Fruit fly (Drosophila melanogaster): Measurements from ENCODE around the gene squ.
A peak's percentile ranks its signal among the peaks of the same experiment; 100 is the strongest.

Gene squ

DNA sequence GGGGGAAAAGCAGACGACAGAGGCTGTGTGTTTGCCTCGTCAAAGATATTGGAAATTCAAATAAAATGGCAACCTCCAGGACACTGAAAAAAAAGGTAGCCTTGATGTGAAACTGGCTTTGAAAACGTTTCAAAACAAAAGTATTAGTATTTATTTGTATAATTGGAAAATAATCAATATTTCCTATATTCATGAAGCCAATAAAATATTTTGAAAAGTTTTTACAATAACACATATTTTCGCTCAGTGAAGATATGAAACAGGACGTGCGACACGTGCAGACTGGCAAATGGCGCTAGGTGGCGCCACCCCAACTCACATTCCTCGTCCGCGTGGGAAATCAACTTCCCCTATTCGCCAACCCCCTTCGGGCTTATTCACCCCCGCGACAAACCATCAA, 32.1 kb upstream of the squ start:
- TF ChIP-seq ATbp (GFP tag; optimal IDR thresholded peaks at IDR 0.05): peak; percentile 38
- TF ChIP-seq CG1603 (tag; optimal IDR thresholded peaks at IDR 0.05): peak; percentile 21
- no peak for TF ChIP-seq CG3407 (GFP tag; optimal IDR thresholded peaks at IDR 0.05)
- TF ChIP-seq tin (GFP tag; optimal IDR thresholded peaks at IDR 0.05): peak; percentile 24
- peak; percentile 87 for TF ChIP-seq lab (GFP tag; optimal IDR thresholded peaks at IDR 0.05)
- peak; percentile 16; the same call in 1 of the 2 replicates for TF ChIP-seq E2f2 (GFP tag; IDR thresholded peaks at IDR 0.05)
- TF ChIP-seq CG15011 (GFP tag; optimal IDR thresholded peaks at IDR 0.05): peak; percentile 22
- TF ChIP-seq dmrt11E (tag; optimal IDR thresholded peaks at IDR 0.05): peak; percentile 7
- peak; percentile 80 for TF ChIP-seq Med (GFP tag)
- peak; percentile 11 for TF ChIP-seq gcm (GFP tag; optimal IDR thresholded peaks at IDR 0.05)
- TF ChIP-seq CG13424 (tag; optimal IDR thresholded peaks at IDR 0.05): peak; percentile 58
- peak; percentile 17 for TF ChIP-seq Ssrp (tag; optimal IDR thresholded peaks at IDR 0.05)
- TF ChIP-seq Atf6 (GFP tag; IDR thresholded peaks at IDR 0.05): peak; percentile 60
- TF ChIP-seq Dek (tag; optimal IDR thresholded peaks at IDR 0.05): peak; percentile 40
- no peak for TF ChIP-seq repo (GFP tag; optimal IDR thresholded peaks at IDR 0.05)
- no peak for TF ChIP-seq hkb (optimal IDR thresholded peaks at IDR 0.05)
- TF ChIP-seq hkb (GFP tag; IDR thresholded peaks at IDR 0.05): peak; percentile 68
- TF ChIP-seq pho (GFP tag; optimal IDR thresholded peaks at IDR 0.05): peak; percentile 24
- peak in 1 of 2 experiments; percentile 21 for TF ChIP-seq chif (GFP tag; optimal IDR thresholded peaks at IDR 0.05)
- peak in 1 of 3 experiments; percentile 8 for TF ChIP-seq lola (GFP tag; optimal IDR thresholded peaks at IDR 0.05)
- TF ChIP-seq CG7556 (GFP tag; optimal IDR thresholded peaks at IDR 0.05): peak; percentile 77
- TF ChIP-seq CG6854 (GFP tag; optimal IDR thresholded peaks at IDR 0.05): peak; percentile 57
- peak; percentile 71 for TF ChIP-seq CG31441 (GFP tag; IDR thresholded peaks at IDR 0.05)
- TF ChIP-seq otp (GFP tag; IDR thresholded peaks at IDR 0.05): 0 out of 3 replicates have a peak, but pooled peaks have one; percentile 9
- peak; percentile 24 for TF ChIP-seq Deaf1 (tag; optimal IDR thresholded peaks at IDR 0.05)
- TF ChIP-seq CG13287 (GFP tag; IDR thresholded peaks at IDR 0.05; ENCODE audit: partially characterized antibody): no peak
- peak; percentile 72 for TF ChIP-seq Xrp1 (GFP tag; IDR thresholded peaks at IDR 0.05)
- TF ChIP-seq CG8944 (GFP tag; optimal IDR thresholded peaks at IDR 0.05): no peak
- no peak for TF ChIP-seq eyg (GFP tag; optimal IDR thresholded peaks at IDR 0.05)
- peak; percentile 63 for TF ChIP-seq sob (GFP tag; IDR thresholded peaks at IDR 0.05)
- peak; percentile 56; the same call in 1 of the 2 replicates for TF ChIP-seq Ptx1 (GFP tag; IDR thresholded peaks at IDR 0.05)
- peak; percentile 16 for TF ChIP-seq Hsf (GFP tag; optimal IDR thresholded peaks at IDR 0.05)
- TF ChIP-seq Hand (GFP tag; optimal IDR thresholded peaks at IDR 0.05): peak; percentile 63
- TF ChIP-seq Dbx (GFP tag; IDR thresholded peaks at IDR 0.05): peak; percentile 60
- TF ChIP-seq Chrac-16 (GFP tag; optimal IDR thresholded peaks at IDR 0.05): peak; percentile 21
- peak; percentile 32 for TF ChIP-seq CG17385 (GFP tag; optimal IDR thresholded peaks at IDR 0.05)
- TF ChIP-seq tgo (GFP tag; IDR thresholded peaks at IDR 0.05): peak; percentile 61
- TF ChIP-seq CG9932 (GFP tag; IDR thresholded peaks at IDR 0.05): peak; percentile 31; the same call in 1 of the 2 replicates
- TF ChIP-seq klu (GFP tag; IDR thresholded peaks at IDR 0.05): no peak
- peak; percentile 8 for TF ChIP-seq schlank (tag; optimal IDR thresholded peaks at IDR 0.05)
- peak; percentile 7 for TF ChIP-seq CG4854 (GFP tag; optimal IDR thresholded peaks at IDR 0.05)
- peak; percentile 42 for TF ChIP-seq CoRest (tag; optimal IDR thresholded peaks at IDR 0.05)
- peak; percentile 55; the same call in 2 of the 3 replicates for TF ChIP-seq CG17361 (GFP tag; IDR thresholded peaks at IDR 0.05)
- peak; percentile 61; the same call in 1 of the 2 replicates for TF ChIP-seq ranshi (GFP tag; IDR thresholded peaks at IDR 0.05)
- TF ChIP-seq CG8388 (GFP tag; optimal IDR thresholded peaks at IDR 0.05): peak; percentile 21
- peak; percentile 18 for TF ChIP-seq CG12155 (GFP tag; optimal IDR thresholded peaks at IDR 0.05)
- peak; percentile 51 for TF ChIP-seq NfI (GFP tag; optimal IDR thresholded peaks at IDR 0.05)
- peak in 1 of 2 experiments; percentile 70 for TF ChIP-seq eve (GFP tag; optimal IDR thresholded peaks at IDR 0.05)
- TF ChIP-seq CG30431 (GFP tag; optimal IDR thresholded peaks at IDR 0.05): peak; percentile 9
- TF ChIP-seq E2f1 (GFP tag; IDR thresholded peaks at IDR 0.05): 0 out of 2 replicates have a peak, but pooled peaks have one; percentile 44
- TF ChIP-seq twi (tag; optimal IDR thresholded peaks at IDR 0.05): no peak

All from whole organism, embryonic.